Worm (Caenorhabditis elegans) whole organism, L4/young adult: Measurements from ENCODE around the gene srw-90.

Experiments used
- W03F9.2 ChIP-seq: fragments of 150-350 bp; optimal IDR thresholded peaks from 2 replicates; lab custom pipeline; 2014; ENCODE audit warnings: missing biosample characterization, missing genetic modification characterization
- dao-5 ChIP-seq: sonication (generic microtip); optimal IDR thresholded peaks from 2 replicates; lab custom pipeline; 2016; ENCODE audit warnings: missing genotype, missing genetic modification characterization, moderate library complexity, missing compliant biosample characterization
- him-1 ChIP-seq: sonication (generic microtip); optimal IDR thresholded peaks from 2 replicates; lab custom pipeline; 2016; ENCODE audit warnings: missing genotype, missing genetic modification reagents, missing genetic modification characterization, missing compliant biosample characterization

Gene srw-90

ce11 chrV:1708441-1708840, 6.6 kb downstream of the srw-90 start, which contains the start of gene srw-99:
Gene srw-99 (plus strand): TSS chrV:1708741.
- TF ChIP-seq him-1 (no peak), W03F9.2 (tag; lab: Kevin White, UChicago) (no peak), dao-5 (tag; lab: Kevin White, UChicago) (no peak)

ce11 chrV:1710909-1711308, 9.1 kb downstream of the srw-90 start, which contains the start of gene srw-100:
Gene srw-100 (plus strand): TSS chrV:1711209.
- TF ChIP-seq dao-5 (tag; lab: Kevin White, UChicago), result no peak
- no peak for TF ChIP-seq W03F9.2 (tag; lab: Kevin White, UChicago)
- no peak for TF ChIP-seq him-1

- TF ChIP-seq dao-5 (tag; lab: Kevin White, UChicago), result no peak
- TF ChIP-seq him-1, result no peak
- TF ChIP-seq W03F9.2 (tag; lab: Kevin White, UChicago), result no peak
Observed at ce11 chrV:1716892-1717291, 15.0 kb downstream of the srw-90 start, which contains the start of gene srw-103. Gene srw-103 (plus strand): TSS chrV:1717192.

- TF ChIP-seq him-1 (no peak), dao-5 (tag; lab: Kevin White, UChicago) (no peak), W03F9.2 (tag; lab: Kevin White, UChicago) (no peak)
Observed at ce11 chrV:1718232-1718631, 16.4 kb downstream of the srw-90 start.

- TF ChIP-seq him-1 (no peak), W03F9.2 (tag; lab: Kevin White, UChicago) (no peak), dao-5 (tag; lab: Kevin White, UChicago) (no peak)
Observed at ce11 chrV:1719927-1720326, 18.1 kb downstream of the srw-90 start, which contains the start of gene srw-102. Gene srw-102 (plus strand): TSS chrV:1720227.

- TF ChIP-seq him-1 (no peak), dao-5 (tag; lab: Kevin White, UChicago) (no peak), W03F9.2 (tag; lab: Kevin White, UChicago) (no peak)
Observed at ce11 chrV:1721966-1722365, 20.1 kb downstream of the srw-90 start, which contains the start of gene srw-101. Gene srw-101 (plus strand): TSS chrV:1722266.

ce11 chrV:1725353-1725752, 23.5 kb downstream of the srw-90 start, which contains the start of gene sri-27:
Gene sri-27 (plus strand): TSS chrV:1725653.
- no peak for TF ChIP-seq him-1
- TF ChIP-seq dao-5 (tag; lab: Kevin White, UChicago), result no peak
- TF ChIP-seq W03F9.2 (tag; lab: Kevin White, UChicago), result no peak

ce11 chrV:1731918-1732317, 30.1 kb downstream of the srw-90 start, which contains the start of gene gst-21:
Gene gst-21 (minus strand): TSS chrV:1732018.
- TF ChIP-seq W03F9.2 (tag; lab: Kevin White, UChicago) (no peak), dao-5 (tag; lab: Kevin White, UChicago) (no peak), him-1 (no peak)

- TF ChIP-seq him-1 (no peak), W03F9.2 (tag; lab: Kevin White, UChicago) (no peak), dao-5 (tag; lab: Kevin White, UChicago) (no peak)
Observed at ce11 chrV:1734569-1734968, 32.7 kb downstream of the srw-90 start, which contains the start of gene str-160. Gene str-160 (plus strand): TSS chrV:1734869.

ce11 chrV:1741074-1741473, 39.2 kb downstream of the srw-90 start, which contains the start of gene srab-25:
Gene srab-25 (minus strand): TSS chrV:1741174.
- TF ChIP-seq dao-5 (tag; lab: Kevin White, UChicago) (no peak), him-1 (no peak), W03F9.2 (tag; lab: Kevin White, UChicago) (no peak)

- TF ChIP-seq him-1 (no peak), W03F9.2 (tag; lab: Kevin White, UChicago) (peak; percentile 80)
Observed at ce11 chrV:1743205-1743870, 41.5 kb downstream of the srw-90 start, which contains the start of gene nhr-256. Gene nhr-256 (plus strand): TSS chrV:1743771.

ce11 chrV:1749053-1749452, 47.2 kb downstream of the srw-90 start, which contains the start of gene ZK697.8:
Gene ZK697.8 (minus strand): TSS chrV:1749153.
- no peak for TF ChIP-seq W03F9.2 (tag; lab: Kevin White, UChicago)
- no peak for TF ChIP-seq dao-5 (tag; lab: Kevin White, UChicago)
- TF ChIP-seq him-1, result no peak

ce11 chrV:1751449-1751848, 49.6 kb downstream of the srw-90 start, which contains the start of gene srh-199:
Gene srh-199 (minus strand): TSS chrV:1751549.
- TF ChIP-seq dao-5 (tag; lab: Kevin White, UChicago), result no peak
- TF ChIP-seq him-1, result no peak
- TF ChIP-seq W03F9.2 (tag; lab: Kevin White, UChicago), result no peak

- no peak for TF ChIP-seq him-1
- no peak for TF ChIP-seq dao-5 (tag; lab: Kevin White, UChicago)
- no peak for TF ChIP-seq W03F9.2 (tag; lab: Kevin White, UChicago)
Observed at ce11 chrV:1752496-1752895, 50.6 kb downstream of the srw-90 start, which contains the start of gene ZK697.1. Gene ZK697.1 (plus strand): TSS chrV:1752796.
